Worm (Caenorhabditis elegans): ENCODE data around the gene K02E7.12.
"Not testable (repeated sequence)": the region's sequence is repeated elsewhere in the genome, so short reads cannot be mapped to it uniquely, and the experiment has no call there.

ce11 chrII:1043932-1044331, 27.0 kb upstream of the K02E7.12 start, which contains the start of gene fbxb-45:
- peak; percentile 58 for TF ChIP-seq T22C8.4 (GFP tag; IDR thresholded peaks at IDR 0.05)
- not testable (repeated sequence) for TF ChIP-seq cog-1 (tag; optimal IDR thresholded peaks at IDR 0.05); ztf-23 (GFP tag; IDR thresholded peaks at IDR 0.05); tab-1 (GFP tag; IDR thresholded peaks at IDR 0.05); klf-2 (GFP tag; conservative IDR thresholded peaks at IDR 0.05)

All from whole organism, midembryonic.